Fruit fly (Drosophila melanogaster): Measurements from ENCODE around the gene CG42371.
A peak's percentile ranks its signal among the peaks of the same experiment; 100 is the strongest.

Gene CG42371

dm6 chr2L:2175930-2176643, 41.0 kb downstream of the CG42371 start (continued):
- TF ChIP-seq rib (GFP tag; IDR thresholded peaks at IDR 0.05) (peak; percentile 36; the same call in 1 of the 2 replicates), bsh (GFP tag; optimal IDR thresholded peaks at IDR 0.05) (peak in 1 of 2 experiments; percentile 28), CG1832 (GFP tag; optimal IDR thresholded peaks at IDR 0.05) (no peak), CG7357 (GFP tag; IDR thresholded peaks at IDR 0.05) (no peak), Xrp1 (GFP tag; IDR thresholded peaks at IDR 0.05) (peak; percentile 25; the same call in 1 of the 2 replicates), Atf3 (GFP tag; optimal IDR thresholded peaks at IDR 0.05) (no peak), dm (GFP tag; optimal IDR thresholded peaks at IDR 0.05) (no peak), pzg (GFP tag; optimal IDR thresholded peaks at IDR 0.05) (no peak), D (optimal IDR thresholded peaks at IDR 0.05) (no peak), D (GFP tag; optimal IDR thresholded peaks at IDR 0.05) (no peak), Asciz (GFP tag; optimal IDR thresholded peaks at IDR 0.05) (no peak), Rfx (GFP tag; IDR thresholded peaks at IDR 0.05) (no peak; the same call in none of the 2 replicates), dmrt11E (tag; optimal IDR thresholded peaks at IDR 0.05) (no peak), PHDP (tag; optimal IDR thresholded peaks at IDR 0.05) (peak; percentile 70), corto (GFP tag; optimal IDR thresholded peaks at IDR 0.05) (no peak), D19B (GFP tag; optimal IDR thresholded peaks at IDR 0.05) (peak; percentile 53), crp (GFP tag; optimal IDR thresholded peaks at IDR 0.05) (no peak), CG4854 (GFP tag; optimal IDR thresholded peaks at IDR 0.05) (no peak), Camta (GFP tag; optimal IDR thresholded peaks at IDR 0.05) (no peak), Hr3 (GFP tag; optimal IDR thresholded peaks at IDR 0.05) (peak; percentile 15), CG13894 (tag; optimal IDR thresholded peaks at IDR 0.05) (peak; percentile 27), jumu (GFP tag; optimal IDR thresholded peaks at IDR 0.05) (no peak), esg (GFP tag; conservative IDR thresholded peaks at IDR 0.05) (no peak), CG17912 (GFP tag; optimal IDR thresholded peaks at IDR 0.05) (no peak), CG6272 (GFP tag; IDR thresholded peaks at IDR 0.05) (peak; percentile 41; the same call in 1 of the 2 replicates), CG9817 (tag; optimal IDR thresholded peaks at IDR 0.05) (peak; percentile 53), nerfin-1 (tag; optimal IDR thresholded peaks at IDR 0.05) (peak; percentile 8), Antp (GFP tag; optimal IDR thresholded peaks at IDR 0.05) (no peak), CG17829 (tag; optimal IDR thresholded peaks at IDR 0.05) (peak; percentile 35), pnt (GFP tag; optimal IDR thresholded peaks at IDR 0.05) (no peak), fd64A (GFP tag; optimal IDR thresholded peaks at IDR 0.05) (no peak), CG17359 (tag; optimal IDR thresholded peaks at IDR 0.05) (peak; percentile 23), CG10462 (GFP tag; optimal IDR thresholded peaks at IDR 0.05) (no peak), CG3065 (GFP tag; optimal IDR thresholded peaks at IDR 0.05) (no peak), br (optimal IDR thresholded peaks at IDR 0.05) (no peak), Dp (GFP tag; optimal IDR thresholded peaks at IDR 0.05) (no peak), Nf-YC (tag; optimal IDR thresholded peaks at IDR 0.05) (peak; percentile 22), Meics (GFP tag; optimal IDR thresholded peaks at IDR 0.05) (peak; percentile 66), CG17612 (GFP tag; IDR thresholded peaks at IDR 0.05) (no peak), Stat92E (GFP tag; optimal IDR thresholded peaks at IDR 0.05) (no peak), CG31388 (GFP tag; optimal IDR thresholded peaks at IDR 0.05) (no peak), onecut (GFP tag; IDR thresholded peaks at IDR 0.05) (no peak), gem (tag; optimal IDR thresholded peaks at IDR 0.05) (peak; percentile 79), CG17802 (tag; optimal IDR thresholded peaks at IDR 0.05) (no peak), Deaf1 (tag; optimal IDR thresholded peaks at IDR 0.05) (peak; percentile 22), CG4282 (GFP tag; optimal IDR thresholded peaks at IDR 0.05) (no peak), CG9727 (GFP tag; optimal IDR thresholded peaks at IDR 0.05) (peak; percentile 56), CG5953 (GFP tag; IDR thresholded peaks at IDR 0.05) (no peak), CG10267 (tag; optimal IDR thresholded peaks at IDR 0.05) (peak; percentile 17), CG7556 (GFP tag; optimal IDR thresholded peaks at IDR 0.05) (peak; percentile 72)

Measured in whole organism, embryonic.